Fruit fly (Drosophila melanogaster): ENCODE data around the gene Hsp23.

Hsp23 gene

DNA sequence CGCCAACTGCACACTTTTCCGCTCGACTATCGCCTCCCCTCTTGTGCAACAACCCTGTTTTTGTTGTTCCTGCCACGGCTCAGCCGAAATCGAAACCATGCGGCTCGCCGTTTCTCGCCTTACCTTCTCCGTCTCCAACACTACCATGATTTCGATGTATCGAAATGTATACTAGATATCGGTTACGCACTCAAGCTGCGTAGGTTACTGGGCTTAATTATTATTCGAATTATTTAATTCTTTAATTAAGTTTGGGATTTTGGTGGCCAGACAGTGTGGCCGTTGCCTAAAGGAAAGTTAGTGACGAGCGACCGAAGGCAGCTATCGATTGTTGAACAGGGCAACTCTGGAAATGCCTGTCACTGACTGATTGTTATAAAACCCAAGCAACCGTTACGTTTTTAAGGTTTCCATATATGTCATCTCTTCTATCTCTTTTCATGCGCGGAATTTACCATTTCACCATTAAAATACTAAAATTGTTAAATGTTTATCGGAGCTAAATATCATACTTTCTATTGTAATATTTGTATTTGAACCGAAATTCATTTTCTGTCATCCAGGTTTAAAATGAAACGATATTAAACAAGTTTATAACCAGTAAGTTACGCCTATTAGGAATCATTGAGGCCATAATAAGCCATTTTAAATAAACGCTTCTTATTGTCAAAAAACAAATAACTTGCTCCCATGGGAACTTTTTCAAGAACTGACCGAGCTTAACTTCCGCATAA lies 20.6 kb downstream of the Hsp23 start, which contains the start of gene eIF4E1 (continued):
- TF ChIP-seq ci (GFP tag; IDR thresholded peaks at IDR 0.05), result no peak
- TF ChIP-seq HmgZ (tag; optimal IDR thresholded peaks at IDR 0.05), result peak; percentile 42
- TF ChIP-seq p53 (GFP tag; optimal IDR thresholded peaks at IDR 0.05), result no peak
- TF ChIP-seq CG10462 (GFP tag; optimal IDR thresholded peaks at IDR 0.05), result peak; percentile 75
- TF ChIP-seq z (GFP tag; IDR thresholded peaks at IDR 0.05), result no peak
- no peak for TF ChIP-seq ewg (GFP tag; optimal IDR thresholded peaks at IDR 0.05)
- peak; percentile 50 for TF ChIP-seq E2f2 (GFP tag; IDR thresholded peaks at IDR 0.05)
- TF ChIP-seq slp2 (GFP tag; optimal IDR thresholded peaks at IDR 0.05), result no peak
- no peak for TF ChIP-seq dysf (GFP tag; IDR thresholded peaks at IDR 0.05)
- TF ChIP-seq Taf1 (GFP tag; IDR thresholded peaks at IDR 0.05), result no peak
- no peak for TF ChIP-seq D (optimal IDR thresholded peaks at IDR 0.05)
- no peak for TF ChIP-seq D (GFP tag; optimal IDR thresholded peaks at IDR 0.05)
- TF ChIP-seq abd-A (tag; optimal IDR thresholded peaks at IDR 0.05), result no peak
- peak; percentile 14 for TF ChIP-seq CG10147 (GFP tag; optimal IDR thresholded peaks at IDR 0.05)
- no peak for TF ChIP-seq fd102C (GFP tag; optimal IDR thresholded peaks at IDR 0.05)
- TF ChIP-seq crc (GFP tag; optimal IDR thresholded peaks at IDR 0.05), result no peak
- TF ChIP-seq CG3163 (GFP tag; optimal IDR thresholded peaks at IDR 0.05), result no peak
- no peak for TF ChIP-seq CG16863 (GFP tag; optimal IDR thresholded peaks at IDR 0.05)
- peak; percentile 57; the same call in 2 of the 3 replicates for TF ChIP-seq HLH4C (GFP tag; IDR thresholded peaks at IDR 0.05; ENCODE audit: partially characterized antibody)
- TF ChIP-seq Myb (GFP tag; optimal IDR thresholded peaks at IDR 0.05), result peak; percentile 100
- TF ChIP-seq Usf (GFP tag; optimal IDR thresholded peaks at IDR 0.05), result no peak
- TF ChIP-seq CG18476 (GFP tag; optimal IDR thresholded peaks at IDR 0.05), result no peak
- no peak for TF ChIP-seq run (tag; optimal IDR thresholded peaks at IDR 0.05)
- no peak for TF ChIP-seq bsh (GFP tag; optimal IDR thresholded peaks at IDR 0.05)
- no peak for TF ChIP-seq CG1529 (GFP tag; optimal IDR thresholded peaks at IDR 0.05)
- TF ChIP-seq Nf-YA (GFP tag; IDR thresholded peaks at IDR 0.05), result 0 out of 2 replicates have a peak, but pooled peaks have one; percentile 5
- TF ChIP-seq mam (GFP tag; optimal IDR thresholded peaks at IDR 0.05), result peak; percentile 60
- no peak for TF ChIP-seq D19B (GFP tag; optimal IDR thresholded peaks at IDR 0.05)
- no peak for TF ChIP-seq CG10565 (GFP tag; optimal IDR thresholded peaks at IDR 0.05)
- TF ChIP-seq CG4404 (GFP tag; IDR thresholded peaks at IDR 0.05), result no peak
- TF ChIP-seq Hr51 (GFP tag; optimal IDR thresholded peaks at IDR 0.05), result no peak
- no peak for TF ChIP-seq ash1 (GFP tag; optimal IDR thresholded peaks at IDR 0.05)
- TF ChIP-seq Dad (GFP tag; optimal IDR thresholded peaks at IDR 0.05), result peak; percentile 35
- no peak for TF ChIP-seq chm (GFP tag; IDR thresholded peaks at IDR 0.05)
- TF ChIP-seq CG15011 (GFP tag; optimal IDR thresholded peaks at IDR 0.05), result no peak
- no peak for TF ChIP-seq GATAe (GFP tag; conservative IDR thresholded peaks at IDR 0.05)
- no peak for TF ChIP-seq Lim3 (GFP tag; IDR thresholded peaks at IDR 0.05)
- peak; percentile 27; the same call in 2 of the 3 replicates for TF ChIP-seq ken (GFP tag; IDR thresholded peaks at IDR 0.05)
- peak; percentile 86 for TF ChIP-seq amos (GFP tag; IDR thresholded peaks at IDR 0.05; ENCODE audit: partially characterized antibody)
- TF ChIP-seq disco-r (GFP tag; optimal IDR thresholded peaks at IDR 0.05), result no peak
- peak; percentile 14 for TF ChIP-seq sug (tag; optimal IDR thresholded peaks at IDR 0.05)
- TF ChIP-seq CG18011 (GFP tag; optimal IDR thresholded peaks at IDR 0.05), result peak; percentile 97
- TF ChIP-seq CG3726 (GFP tag; IDR thresholded peaks at IDR 0.05), result no peak
- peak; percentile 61 for TF ChIP-seq dm (GFP tag; optimal IDR thresholded peaks at IDR 0.05)
- no peak for TF ChIP-seq CG4282 (GFP tag; optimal IDR thresholded peaks at IDR 0.05)
- peak; percentile 54; the same call in 1 of the 2 replicates for TF ChIP-seq NFAT (GFP tag; IDR thresholded peaks at IDR 0.05)
- no peak for TF ChIP-seq ab (GFP tag; optimal IDR thresholded peaks at IDR 0.05)
- no peak for TF ChIP-seq CG30431 (GFP tag; optimal IDR thresholded peaks at IDR 0.05)
- TF ChIP-seq Eip74EF (GFP tag; optimal IDR thresholded peaks at IDR 0.05), result no peak
- peak; percentile 37 for TF ChIP-seq ems (GFP tag; optimal IDR thresholded peaks at IDR 0.05)

Data from whole organism, embryonic.